Fruit fly (Drosophila melanogaster) S2 (cell line): ENCODE data around the gene Jarid2.

Experiments
- CG8478 ChIP-seq: fragments of >200 bp; optimal IDR thresholded peaks from 2 replicates; lab custom pipeline; 2018
- CTCF ChIP-seq, 2 experiments: fragments of >200 bp; optimal IDR thresholded peaks; 2 replicates each; lab custom pipeline; 2018

dm6 chr3L:9438858-9439257 is 38.0 kb upstream of the Jarid2 start:
- TF ChIP-seq CG8478 (no peak), CTCF (optimal IDR thresholded peaks at IDR 0.05; lab: Kevin White, UChicago) (no peak)
